Fruit fly (Drosophila melanogaster) whole organism, wandering third instar larva: Measurements from ENCODE around the gene Acp1.

Source experiments
- Abd-B ChIP-seq: fragments of >200 bp; optimal IDR thresholded peaks from 2 replicates; lab custom pipeline; 2017; ENCODE audit warnings: missing biosample characterization, missing genetic modification characterization
- CG32264 ChIP-seq: fragments of 200-800 bp; sonication (Bioruptor generic); optimal IDR thresholded peaks from 2 replicates; lab custom pipeline; 2016; ENCODE audit warnings: missing biosample characterization, missing genetic modification characterization
- CG9705 ChIP-seq: fragments of 200-800 bp; sonication (Bioruptor generic); optimal IDR thresholded peaks from 2 replicates; lab custom pipeline; 2018; ENCODE audit warnings: missing biosample characterization, mild to moderate bottlenecking, missing genetic modification characterization
- Dfd ChIP-seq: fragments of >200 bp; optimal IDR thresholded peaks from 2 replicates; lab custom pipeline; 2017; ENCODE audit warnings: missing biosample characterization, missing genetic modification characterization
- Dif ChIP-seq: fragments of 200-275, 200-300 bp; sonication (Bioruptor generic); optimal IDR thresholded peaks from 2 replicates; lab custom pipeline; 2018; ENCODE audit warnings: missing biosample characterization, missing genetic modification characterization; ENCODE audit not compliant: partially characterized antibody
- GATAd ChIP-seq: sonication (Bioruptor generic); optimal IDR thresholded peaks from 2 replicates; lab custom pipeline; 2016; ENCODE audit warnings: missing biosample characterization, missing genetic modification characterization
- HLH106 ChIP-seq: fragments of 200-800 bp; optimal IDR thresholded peaks from 3 replicates; lab custom pipeline; 2019; ENCODE audit warnings: missing biosample characterization, mild to moderate bottlenecking, missing genetic modification characterization, moderate library complexity
- Hnf4 ChIP-seq: fragments of 200-800 bp; sonication (Bioruptor generic); optimal IDR thresholded peaks from 2 replicates; lab custom pipeline; 2016; ENCODE audit warnings: missing biosample characterization, mild to moderate bottlenecking, missing genetic modification characterization
- Hr78 ChIP-seq: fragments of >200 bp; optimal IDR thresholded peaks from 2 replicates; lab custom pipeline; 2017; ENCODE audit warnings: missing biosample characterization, missing genetic modification characterization
- Hr83 ChIP-seq: fragments of 200-300 bp; sonication (Bioruptor generic); optimal IDR thresholded peaks from 2 replicates; lab custom pipeline; 2016; ENCODE audit warnings: missing biosample characterization, mild to moderate bottlenecking, missing genetic modification characterization, moderate library complexity; ENCODE audit not compliant: poor library complexity, severe bottlenecking
- Jra ChIP-seq: sonication (Bioruptor generic); optimal IDR thresholded peaks from 2 replicates; lab custom pipeline; 2016; ENCODE audit warnings: missing biosample characterization, missing genetic modification characterization
- Myc ChIP-seq: fragments of >200 bp; optimal IDR thresholded peaks from 2 replicates; lab custom pipeline; 2017
- N ChIP-seq: fragments of >200 bp; optimal IDR thresholded peaks from 2 replicates; lab custom pipeline; 2018; ENCODE audit warnings: missing biosample characterization, missing external identifiers, missing genetic modification characterization
- OdsH ChIP-seq: fragments of 200-800 bp; sonication (Bioruptor generic); optimal IDR thresholded peaks from 2 replicates; lab custom pipeline; 2016; ENCODE audit warnings: missing biosample characterization, mild to moderate bottlenecking, missing genetic modification characterization
- Rel ChIP-seq, 2 experiments: fragments of 200-800 bp; sonication (Bioruptor generic) in 1 of 2; optimal IDR thresholded peaks; 2 replicates in 1 of 2; 3 replicates in 1 of 2; lab custom pipeline; 2016 to 2019; ENCODE audit warnings: mild to moderate bottlenecking in 2 of 2, missing biosample characterization in 2 of 2, missing genetic modification characterization in 2 of 2, moderate library complexity in 1 of 2
- Sp1 ChIP-seq: fragments of 200-800 bp; sonication (Bioruptor generic); optimal IDR thresholded peaks from 3 replicates; lab custom pipeline; 2019; ENCODE audit warnings: missing biosample characterization, mild to moderate bottlenecking, missing genetic modification characterization, moderate library complexity
- Vsx2 ChIP-seq: fragments of 200-300, 225-300 bp; sonication (Bioruptor generic); optimal IDR thresholded peaks from 2 replicates; lab custom pipeline; 2018; ENCODE audit warnings: missing biosample characterization, missing genetic modification characterization; ENCODE audit not compliant: partially characterized antibody
- br ChIP-seq: fragments of 200-800 bp; sonication (Bioruptor generic); optimal IDR thresholded peaks from 2 replicates; lab custom pipeline; 2016; ENCODE audit warnings: missing biosample characterization, missing genetic modification characterization
- brk ChIP-seq: fragments of 200-800 bp; sonication (Bioruptor generic); optimal IDR thresholded peaks from 2 replicates; lab custom pipeline; 2016; ENCODE audit warnings: missing biosample characterization, mild to moderate bottlenecking, missing genetic modification characterization
- dl ChIP-seq, 2 experiments: fragments of 175-275, 200-275 bp in 1 of 2; fragments of 200-275 bp in 1 of 2; sonication (Bioruptor generic); optimal IDR thresholded peaks; lab custom pipeline; 2018; ENCODE audit warnings: mild to moderate bottlenecking in 2 of 2, missing biosample characterization in 2 of 2, missing genetic modification characterization in 2 of 2, moderate library complexity in 2 of 2; ENCODE audit not compliant: partially characterized antibody in 2 of 2, insufficient read depth in 1 of 2
- dmrt93B ChIP-seq: fragments of 200-800 bp; sonication (Bioruptor generic); optimal IDR thresholded peaks from 2 replicates; lab custom pipeline; 2018; ENCODE audit warnings: missing biosample characterization, mild to moderate bottlenecking, missing genetic modification characterization
- dsf ChIP-seq: sonication (Bioruptor generic); optimal IDR thresholded peaks from 2 replicates; lab custom pipeline; 2016; ENCODE audit warnings: missing biosample characterization, missing genetic modification characterization, borderline replicate concordance
- ey ChIP-seq: fragments of 200-800 bp; sonication (Bioruptor generic); optimal IDR thresholded peaks from 2 replicates; lab custom pipeline; 2016; ENCODE audit warnings: missing biosample characterization, missing genetic modification characterization
- foxo ChIP-seq, 2 experiments: fragments of 200-800 bp; sonication (Bioruptor generic); optimal IDR thresholded peaks; 2 replicates in 1 of 2; 3 replicates in 1 of 2; lab custom pipeline; 2016 to 2017; ENCODE audit warnings: missing biosample characterization in 2 of 2, missing genetic modification characterization in 2 of 2
- h ChIP-seq: fragments of 200-800 bp; sonication (Bioruptor generic); optimal IDR thresholded peaks from 3 replicates; lab custom pipeline; 2016; ENCODE audit warnings: missing biosample characterization, mild to moderate bottlenecking, missing genetic modification characterization
- lola ChIP-seq: fragments of >200 bp; optimal IDR thresholded peaks from 2 replicates; lab custom pipeline; 2017; ENCODE audit warnings: missing biosample characterization, missing genetic modification characterization
- pan ChIP-seq: fragments of >200 bp; optimal IDR thresholded peaks from 2 replicates; lab custom pipeline; 2017
- psq ChIP-seq: fragments of 200-800 bp; sonication (Bioruptor generic); optimal IDR thresholded peaks from 3 replicates; lab custom pipeline; 2017; ENCODE audit warnings: missing biosample characterization, mild to moderate bottlenecking, missing genetic modification characterization, moderate library complexity
- sage ChIP-seq: fragments of 200-800 bp; sonication (Bioruptor generic); optimal IDR thresholded peaks from 2 replicates; lab custom pipeline; 2016; ENCODE audit warnings: missing biosample characterization, mild to moderate bottlenecking, missing genetic modification characterization
- sv ChIP-seq: fragments of 200-800 bp; sonication (Bioruptor generic); optimal IDR thresholded peaks from 3 replicates; lab custom pipeline; 2016; ENCODE audit warnings: missing biosample characterization, missing genetic modification characterization
- tai ChIP-seq: sonication (Bioruptor generic); optimal IDR thresholded peaks from 2 replicates; lab custom pipeline; 2016; ENCODE audit warnings: missing biosample characterization, missing genetic modification characterization
- usp ChIP-seq: fragments of >200 bp; optimal IDR thresholded peaks from 2 replicates; lab custom pipeline; 2017; ENCODE audit warnings: missing biosample characterization, missing genetic modification characterization
- woc ChIP-seq: sonication (Bioruptor generic); optimal IDR thresholded peaks from 2 replicates; lab custom pipeline; 2016; ENCODE audit warnings: missing biosample characterization, mild to moderate bottlenecking, missing genetic modification characterization

Gene Acp1

dm6 chr2L:7750631-7751161 lies 9.4 kb upstream of the Acp1 start:
- TF ChIP-seq h (GFP tag; lab: Kevin White, UChicago) (no peak), woc (GFP tag; lab: Kevin White, UChicago) (no peak), Myc (lab: Kevin White, UChicago) (no peak), dmrt93B (GFP tag; lab: Kevin White, UChicago) (no peak), CG32264 (GFP tag; lab: Kevin White, UChicago) (no peak), Dif (GFP tag; lab: Kevin White, UChicago) (no peak), OdsH (GFP tag; lab: Kevin White, UChicago) (no peak), psq (no peak), Vsx2 (GFP tag; lab: Kevin White, UChicago) (no peak), foxo (GFP tag; optimal IDR thresholded peaks at IDR 0.05; lab: Kevin White, UChicago) (no peak), CG9705 (no peak), dsf (GFP tag; lab: Kevin White, UChicago) (no peak), sv (GFP tag; lab: Kevin White, UChicago) (no peak), Dfd (GFP tag; lab: Kevin White, UChicago) (no peak), Hnf4 (GFP tag; lab: Kevin White, UChicago) (no peak)

- TF ChIP-seq Dif (GFP tag; lab: Kevin White, UChicago) (no peak), N (GFP tag; lab: Kevin White, UChicago) (no peak), Myc (lab: Kevin White, UChicago) (no peak), ey (GFP tag; lab: Kevin White, UChicago) (no peak), Rel (GFP tag; optimal IDR thresholded peaks at IDR 0.05; lab: Kevin White, UChicago) (no peak), Rel (tag; optimal IDR thresholded peaks at IDR 0.05; lab: Kevin White, UChicago) (no peak), Dfd (GFP tag; lab: Kevin White, UChicago) (no peak), psq (no peak), dl (GFP tag; optimal IDR thresholded peaks at IDR 0.05; lab: Kevin White, UChicago; ENCODE audit: insufficient read depth in 1 of 2, partially characterized antibody in 2 of 2) (no peak), Sp1 (GFP tag; lab: Kevin White, UChicago) (no peak), sage (GFP tag; lab: Kevin White, UChicago) (no peak), Vsx2 (GFP tag; lab: Kevin White, UChicago) (no peak)
Observed at dm6 chr2L:7746975-7747374, 5.6 kb upstream of the Acp1 start, which contains the start of gene ATPsynGL. Gene ATPsynGL, plus strand, starts transcription at chr2L:7747275.

dm6 chr2L:7744739-7745138 lies 3.4 kb upstream of the Acp1 start, which contains the start of gene CG7214:
Gene CG7214, minus strand, starts transcription at chr2L:7744839.
- TF ChIP-seq N (GFP tag; lab: Kevin White, UChicago), result no peak
- no peak for TF ChIP-seq OdsH (GFP tag; lab: Kevin White, UChicago)
- no peak for TF ChIP-seq Rel (GFP tag; optimal IDR thresholded peaks at IDR 0.05; lab: Kevin White, UChicago)
- no peak for TF ChIP-seq Rel (tag; optimal IDR thresholded peaks at IDR 0.05; lab: Kevin White, UChicago)
- TF ChIP-seq sv (GFP tag; lab: Kevin White, UChicago), result no peak
- no peak for TF ChIP-seq Hr78 (GFP tag; lab: Kevin White, UChicago)
- TF ChIP-seq ey (GFP tag; lab: Kevin White, UChicago), result no peak
- no peak for TF ChIP-seq usp (GFP tag; lab: Kevin White, UChicago)
- TF ChIP-seq tai (GFP tag; lab: Kevin White, UChicago), result no peak
- TF ChIP-seq Vsx2 (GFP tag; lab: Kevin White, UChicago), result no peak
- TF ChIP-seq lola (GFP tag; lab: Kevin White, UChicago), result no peak
- TF ChIP-seq GATAd (GFP tag; lab: Kevin White, UChicago), result no peak
- no peak for TF ChIP-seq Hr83 (GFP tag; lab: Kevin White, UChicago)
- TF ChIP-seq Sp1 (GFP tag; lab: Kevin White, UChicago), result no peak
- no peak for TF ChIP-seq woc (GFP tag; lab: Kevin White, UChicago)
- TF ChIP-seq Abd-B (GFP tag; lab: Kevin White, UChicago), result no peak
- no peak for TF ChIP-seq brk (GFP tag; lab: Kevin White, UChicago)

dm6 chr2L:7744208-7744607 lies 2.9 kb upstream of the Acp1 start:
- no peak for TF ChIP-seq dsf (GFP tag; lab: Kevin White, UChicago)
- no peak for TF ChIP-seq GATAd (GFP tag; lab: Kevin White, UChicago)
- no peak for TF ChIP-seq pan (lab: Kevin White, UChicago)
- TF ChIP-seq usp (GFP tag; lab: Kevin White, UChicago), result no peak
- no peak for TF ChIP-seq dmrt93B (GFP tag; lab: Kevin White, UChicago)
- TF ChIP-seq br (GFP tag; lab: Kevin White, UChicago), result no peak
- no peak for TF ChIP-seq HLH106 (tag; lab: Kevin White, UChicago)
- no peak for TF ChIP-seq lola (GFP tag; lab: Kevin White, UChicago)
- no peak for TF ChIP-seq Hr78 (GFP tag; lab: Kevin White, UChicago)
- no peak for TF ChIP-seq Jra (GFP tag; lab: Kevin White, UChicago)
- no peak for TF ChIP-seq Vsx2 (GFP tag; lab: Kevin White, UChicago)
- no peak for TF ChIP-seq brk (GFP tag; lab: Kevin White, UChicago)
- no peak for TF ChIP-seq tai (GFP tag; lab: Kevin White, UChicago)
- TF ChIP-seq Rel (GFP tag; optimal IDR thresholded peaks at IDR 0.05; lab: Kevin White, UChicago), result no peak
- no peak for TF ChIP-seq Rel (tag; optimal IDR thresholded peaks at IDR 0.05; lab: Kevin White, UChicago)
